Fruit fly (Drosophila melanogaster): ENCODE data around the gene CG10413.

CG10413 gene

DNA sequence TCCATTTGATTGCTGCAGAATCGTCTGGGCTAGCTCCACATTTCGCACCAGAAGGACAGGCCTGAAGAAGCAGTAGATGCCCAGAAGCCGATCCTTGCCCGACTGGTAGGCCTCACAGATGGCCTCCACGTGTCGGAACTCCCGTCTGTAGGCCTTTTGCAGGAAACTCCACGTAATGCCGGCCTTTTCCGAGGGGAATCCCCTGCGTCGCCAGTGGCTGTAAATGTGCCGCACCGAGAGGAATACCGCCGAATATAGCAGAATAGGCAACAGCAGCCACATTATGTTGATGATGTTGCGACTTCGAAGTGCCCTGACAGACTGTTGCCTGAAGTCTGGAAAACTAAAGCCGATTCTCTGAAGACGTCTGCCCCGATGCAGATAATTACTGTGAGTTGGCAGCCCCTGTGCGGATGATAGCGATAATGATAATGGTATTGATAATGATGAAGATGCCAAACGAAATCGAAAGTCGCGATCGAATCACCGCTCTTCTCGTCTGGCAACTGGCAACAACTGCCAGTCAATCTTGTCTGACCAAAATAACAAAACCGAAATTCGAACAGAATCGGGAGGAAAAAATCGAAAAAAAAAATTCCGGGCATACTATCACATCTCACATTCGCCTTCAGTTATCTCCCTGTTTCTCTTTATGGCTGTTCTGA, 47.7 kb upstream of the CG10413 start, which contains the start of gene Cyp310a1:
TSS of gene Cyp310a1 (minus strand) at position 348 of the 665 bp plus-strand sequence.
- TF ChIP-seq Myc (optimal IDR thresholded peaks at IDR 0.05) (no peak), Rel (GFP tag; optimal IDR thresholded peaks at IDR 0.05) (no peak), Rel (tag; optimal IDR thresholded peaks at IDR 0.05) (peak; percentile 83)

DNA sequence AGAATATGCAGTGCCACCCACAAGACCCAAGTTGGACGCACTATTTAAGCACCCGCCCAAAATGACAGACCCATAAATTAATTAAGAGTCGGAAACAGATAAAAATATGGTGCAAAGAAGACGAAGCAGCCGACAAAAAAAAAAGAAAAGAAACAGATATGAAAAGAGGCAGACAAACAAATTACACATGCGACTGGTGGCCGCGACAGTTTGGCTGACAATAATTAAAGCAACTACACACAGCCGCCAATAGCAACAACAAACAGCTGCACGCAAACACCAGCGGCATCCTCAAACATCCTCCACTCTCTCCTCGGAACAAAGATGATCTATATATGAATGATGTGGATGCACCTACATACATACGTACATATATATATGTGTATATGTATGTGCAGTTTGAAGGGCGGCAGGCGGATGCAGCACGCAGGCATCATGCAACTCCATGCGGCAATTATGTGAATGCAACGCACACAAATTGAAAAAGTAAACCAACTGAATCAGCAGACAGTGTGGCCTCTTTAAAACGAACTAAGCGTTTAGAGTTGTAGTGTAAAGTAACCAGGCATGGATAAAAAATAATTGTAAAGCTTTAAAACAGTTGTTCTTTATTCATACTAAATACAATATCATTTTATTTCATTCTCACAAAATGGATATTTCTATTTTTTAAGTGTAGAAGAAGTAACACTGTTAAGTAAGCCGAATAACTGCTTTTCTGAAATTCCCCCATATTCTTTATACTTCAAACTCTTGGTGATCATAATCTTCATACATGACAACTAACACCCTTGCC, 43.0 kb upstream of the CG10413 start:
- TF ChIP-seq foxo (GFP tag; optimal IDR thresholded peaks at IDR 0.05) (peak in 1 of 2 experiments; percentile 59), psq (GFP tag; optimal IDR thresholded peaks at IDR 0.05) (peak; percentile 58), Abd-B (GFP tag; optimal IDR thresholded peaks at IDR 0.05) (no peak), sv (GFP tag; optimal IDR thresholded peaks at IDR 0.05) (no peak), dl (GFP tag; optimal IDR thresholded peaks at IDR 0.05; ENCODE audit: insufficient read depth in 1 of 2, partially characterized antibody in 2 of 2) (no peak), Hnf4 (GFP tag; optimal IDR thresholded peaks at IDR 0.05) (peak; percentile 44), GATAd (GFP tag; optimal IDR thresholded peaks at IDR 0.05) (no peak), HLH106 (tag; optimal IDR thresholded peaks at IDR 0.05) (no peak), rgr (GFP tag; optimal IDR thresholded peaks at IDR 0.05) (peak; percentile 20), woc (GFP tag; optimal IDR thresholded peaks at IDR 0.05) (peak; percentile 10), Sp1 (GFP tag; optimal IDR thresholded peaks at IDR 0.05) (peak; percentile 40), Rel (GFP tag; optimal IDR thresholded peaks at IDR 0.05) (no peak), Rel (tag; optimal IDR thresholded peaks at IDR 0.05) (no peak), Mio (GFP tag; optimal IDR thresholded peaks at IDR 0.05) (no peak), dmrt93B (GFP tag; optimal IDR thresholded peaks at IDR 0.05) (no peak), ey (GFP tag; optimal IDR thresholded peaks at IDR 0.05) (peak; percentile 20), br (GFP tag; optimal IDR thresholded peaks at IDR 0.05) (peak; percentile 22), h (GFP tag; optimal IDR thresholded peaks at IDR 0.05) (peak; percentile 44), fru (GFP tag; optimal IDR thresholded peaks at IDR 0.05) (peak; percentile 62), OdsH (GFP tag; optimal IDR thresholded peaks at IDR 0.05) (peak; percentile 47)

DNA sequence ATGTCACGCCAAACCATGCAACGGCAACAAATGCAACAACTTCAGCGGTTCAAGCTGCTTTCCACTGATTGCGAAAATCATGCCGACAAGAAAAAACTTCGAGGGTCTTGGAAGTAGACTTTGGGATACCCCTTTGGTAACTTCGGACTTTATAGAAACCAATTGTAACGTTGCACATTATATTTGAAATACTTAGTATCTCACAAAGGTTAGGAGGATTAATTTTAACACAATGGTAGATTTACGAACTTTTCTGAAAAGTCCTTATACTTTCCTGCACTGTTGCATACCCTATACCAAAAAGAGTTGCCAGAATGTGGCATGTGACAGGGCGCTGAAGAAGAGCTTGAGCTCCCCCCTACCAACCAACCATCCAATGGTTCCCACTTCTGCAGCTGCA, 40.4 kb upstream of the CG10413 start:
- TF ChIP-seq sv (GFP tag; optimal IDR thresholded peaks at IDR 0.05), result no peak
- TF ChIP-seq jim (GFP tag; optimal IDR thresholded peaks at IDR 0.05), result no peak
- no peak for TF ChIP-seq tai (GFP tag; optimal IDR thresholded peaks at IDR 0.05)
- TF ChIP-seq HLH106 (tag; optimal IDR thresholded peaks at IDR 0.05), result peak; percentile 52
- no peak for TF ChIP-seq dsf (GFP tag; optimal IDR thresholded peaks at IDR 0.05; ENCODE audit: borderline replicate concordance)
- peak; percentile 21 for TF ChIP-seq Hnf4 (GFP tag; optimal IDR thresholded peaks at IDR 0.05)
- no peak for TF ChIP-seq Abd-B (GFP tag; optimal IDR thresholded peaks at IDR 0.05)
- TF ChIP-seq Myc (optimal IDR thresholded peaks at IDR 0.05), result no peak
- no peak for TF ChIP-seq N (GFP tag; optimal IDR thresholded peaks at IDR 0.05)
- TF ChIP-seq Dfd (GFP tag; optimal IDR thresholded peaks at IDR 0.05), result no peak
- no peak for TF ChIP-seq pan (optimal IDR thresholded peaks at IDR 0.05)
- TF ChIP-seq Hr83 (GFP tag; optimal IDR thresholded peaks at IDR 0.05; ENCODE audit: poor library complexity, severe bottlenecking), result no peak
- peak; percentile 54 for TF ChIP-seq h (GFP tag; optimal IDR thresholded peaks at IDR 0.05)
- TF ChIP-seq lola (GFP tag; optimal IDR thresholded peaks at IDR 0.05), result no peak
- TF ChIP-seq sage (GFP tag; optimal IDR thresholded peaks at IDR 0.05), result no peak
- no peak for TF ChIP-seq Mio (GFP tag; optimal IDR thresholded peaks at IDR 0.05)
- TF ChIP-seq rgr (GFP tag; optimal IDR thresholded peaks at IDR 0.05), result peak; percentile 30
- TF ChIP-seq Hr78 (GFP tag; optimal IDR thresholded peaks at IDR 0.05), result no peak
- peak; percentile 56 for TF ChIP-seq br (GFP tag; optimal IDR thresholded peaks at IDR 0.05)
- TF ChIP-seq woc (GFP tag; optimal IDR thresholded peaks at IDR 0.05), result peak; percentile 50
- TF ChIP-seq CG32264 (GFP tag; optimal IDR thresholded peaks at IDR 0.05), result no peak
- peak; percentile 28 for TF ChIP-seq OdsH (GFP tag; optimal IDR thresholded peaks at IDR 0.05)
- peak; percentile 31 for TF ChIP-seq Sp1 (GFP tag; optimal IDR thresholded peaks at IDR 0.05)
- peak; percentile 9 for TF ChIP-seq psq (GFP tag; optimal IDR thresholded peaks at IDR 0.05)
- no peak for TF ChIP-seq Jra (GFP tag; optimal IDR thresholded peaks at IDR 0.05)
- TF ChIP-seq Rel (GFP tag; optimal IDR thresholded peaks at IDR 0.05), result no peak
- no peak for TF ChIP-seq Rel (tag; optimal IDR thresholded peaks at IDR 0.05)
- no peak for TF ChIP-seq Dif (GFP tag; optimal IDR thresholded peaks at IDR 0.05; ENCODE audit: partially characterized antibody)
- TF ChIP-seq Vsx2 (GFP tag; optimal IDR thresholded peaks at IDR 0.05; ENCODE audit: partially characterized antibody), result no peak
- TF ChIP-seq GATAd (GFP tag; optimal IDR thresholded peaks at IDR 0.05), result no peak
- peak; percentile 66 for TF ChIP-seq fru (GFP tag; optimal IDR thresholded peaks at IDR 0.05)
- peak in 1 of 2 experiments; percentile 59 for TF ChIP-seq foxo (GFP tag; optimal IDR thresholded peaks at IDR 0.05)
- TF ChIP-seq CG9705 (GFP tag; optimal IDR thresholded peaks at IDR 0.05), result no peak
- TF ChIP-seq dl (GFP tag; optimal IDR thresholded peaks at IDR 0.05; ENCODE audit: insufficient read depth in 1 of 2, partially characterized antibody in 2 of 2), result no peak
- TF ChIP-seq CrebA (GFP tag; optimal IDR thresholded peaks at IDR 0.05; ENCODE audit: borderline replicate concordance), result no peak
- TF ChIP-seq ey (GFP tag; optimal IDR thresholded peaks at IDR 0.05), result peak; percentile 54
- no peak for TF ChIP-seq usp (GFP tag; optimal IDR thresholded peaks at IDR 0.05)
- TF ChIP-seq dmrt93B (GFP tag; optimal IDR thresholded peaks at IDR 0.05), result peak; percentile 17
- TF ChIP-seq brk (GFP tag; optimal IDR thresholded peaks at IDR 0.05), result no peak

Data from whole organism, wandering third instar larva.